Fruit fly (Drosophila melanogaster) whole organism, prepupa: ENCODE measurements around the gene CG12784.

ENCODE experiments used
- Blimp-1 ChIP-seq: fragments of 200-800 bp; sonication (Bioruptor generic); optimal IDR thresholded peaks from 3 replicates; lab custom pipeline; 2017; ENCODE audit warnings: missing biosample characterization, missing genetic modification characterization, mild to moderate bottlenecking, moderate library complexity, missing genetic modification reagents
- CG10631 ChIP-seq: fragments of 200-800 bp; sonication (Bioruptor generic); optimal IDR thresholded peaks from 2 replicates; lab custom pipeline; 2016; ENCODE audit warnings: missing biosample characterization, missing genetic modification characterization
- CG10669 ChIP-seq: fragments of 200-800 bp; sonication (Bioruptor generic); optimal IDR thresholded peaks from 3 replicates; lab custom pipeline; 2018; ENCODE audit warnings: missing biosample characterization, mild to moderate bottlenecking, missing genetic modification characterization, moderate library complexity
- CG11294 ChIP-seq: fragments of 200-800 bp; sonication (Bioruptor generic); IDR thresholded peaks from 2 replicates; pipeline ENCODE4 v1.3.6; 2022; ENCODE audit warnings: missing biosample characterization, missing genetic modification characterization
- CG1621 ChIP-seq: fragments of 200-800 bp; sonication (Bioruptor generic); optimal IDR thresholded peaks from 3 replicates; lab custom pipeline; 2018; ENCODE audit warnings: missing biosample characterization, mild to moderate bottlenecking, missing genetic modification characterization
- CG3032 ChIP-seq: fragments of 200-800 bp; optimal IDR thresholded peaks from 2 replicates; lab custom pipeline; 2019; ENCODE audit warnings: missing biosample characterization, mild to moderate bottlenecking, missing genetic modification characterization, moderate library complexity
- CG34406 ChIP-seq: fragments of 200-800 bp; sonication (Bioruptor generic); optimal IDR thresholded peaks from 3 replicates; lab custom pipeline; 2016; ENCODE audit warnings: missing biosample characterization, missing genetic modification characterization
- CG3919 ChIP-seq: fragments of 200-800 bp; sonication (Bioruptor generic); optimal IDR thresholded peaks from 3 replicates; lab custom pipeline; 2016; ENCODE audit warnings: missing biosample characterization, missing genetic modification characterization
- CG6163 ChIP-seq: fragments of 200-800 bp; sonication (Bioruptor generic); IDR thresholded peaks from 3 replicates; pipeline ENCODE4 v1.3.6; 2022; ENCODE audit warnings: missing biosample characterization, missing genetic modification characterization
- CG6854 ChIP-seq: fragments of 200-800 bp; sonication (Bioruptor generic); optimal IDR thresholded peaks from 2 replicates; lab custom pipeline; 2017; ENCODE audit warnings: missing biosample characterization, mild to moderate bottlenecking, missing genetic modification characterization
- Eip75B ChIP-seq: fragments of 200-800 bp; sonication (Bioruptor generic); optimal IDR thresholded peaks from 3 replicates; lab custom pipeline; 2016; ENCODE audit warnings: missing biosample characterization, missing genetic modification characterization
- Eip78C ChIP-seq: fragments of 200-800 bp; sonication (Bioruptor generic); peaks from one replicate; lab custom pipeline; 2016; ENCODE audit warnings: missing biosample characterization, missing genetic modification characterization
- Eip93F ChIP-seq: fragments of 200-800 bp; sonication (Bioruptor generic); optimal IDR thresholded peaks from 2 replicates; lab custom pipeline; 2016; ENCODE audit warnings: missing biosample characterization, mild to moderate bottlenecking, missing genetic modification characterization
- Ets96B ChIP-seq: fragments of 200-800 bp; optimal IDR thresholded peaks from 2 replicates; lab custom pipeline; 2019; ENCODE audit warnings: missing biosample characterization, mild to moderate bottlenecking, missing genetic modification characterization, moderate library complexity
- Gug ChIP-seq: fragments of 200-800 bp; sonication (Bioruptor generic); IDR thresholded peaks from 2 replicates; pipeline ENCODE4 v1.3.6; 2022; ENCODE audit warnings: missing biosample characterization, missing genetic modification characterization
- Hr38 ChIP-seq: sonication (Bioruptor generic); optimal IDR thresholded peaks from 2 replicates; lab custom pipeline; 2016; ENCODE audit warnings: missing biosample characterization, missing genetic modification characterization
- Hr39 ChIP-seq: fragments of 200-800 bp; sonication (Bioruptor generic); optimal IDR thresholded peaks from 2 replicates; lab custom pipeline; 2016; ENCODE audit warnings: missing biosample characterization, missing genetic modification characterization
- Hr4 ChIP-seq: fragments of 200-800 bp; sonication (Bioruptor generic); optimal IDR thresholded peaks from 3 replicates; lab custom pipeline; 2016; ENCODE audit warnings: missing biosample characterization, missing genetic modification characterization
- Met ChIP-seq: fragments of 200-800 bp; sonication (Bioruptor generic); optimal IDR thresholded peaks from 3 replicates; lab custom pipeline; 2016; ENCODE audit warnings: missing biosample characterization, missing genetic modification characterization
- OdsH ChIP-seq: fragments of 200-800 bp; sonication (Bioruptor generic); optimal IDR thresholded peaks from 3 replicates; lab custom pipeline; 2016; ENCODE audit warnings: missing biosample characterization, missing genetic modification characterization
- Smox ChIP-seq: fragments of 200-800 bp; sonication (Bioruptor generic); optimal IDR thresholded peaks from 3 replicates; lab custom pipeline; 2016; ENCODE audit warnings: missing biosample characterization, missing genetic modification characterization
- Sox102F ChIP-seq: fragments of 200-800 bp; sonication (Bioruptor generic); optimal IDR thresholded peaks from 2 replicates; lab custom pipeline; 2016; ENCODE audit warnings: missing biosample characterization, mild to moderate bottlenecking, missing genetic modification characterization
- Sox14 ChIP-seq: fragments of 200-800 bp; sonication (Bioruptor generic); optimal IDR thresholded peaks from 3 replicates; lab custom pipeline; 2016; ENCODE audit warnings: missing biosample characterization, missing genetic modification characterization
- acj6 ChIP-seq: fragments of 200-800 bp; sonication (Bioruptor generic); optimal IDR thresholded peaks from 3 replicates; lab custom pipeline; 2016; ENCODE audit warnings: missing biosample characterization, missing genetic modification characterization
- dsx ChIP-seq: fragments of 200-800 bp; optimal IDR thresholded peaks from 3 replicates; lab custom pipeline; 2019; ENCODE audit warnings: missing biosample characterization, mild to moderate bottlenecking, missing genetic modification characterization, moderate library complexity; ENCODE audit not compliant: poor library complexity, severe bottlenecking
- eg ChIP-seq: fragments of 200-800 bp; sonication (Bioruptor generic); IDR thresholded peaks from 3 replicates; pipeline ENCODE4 v1.3.6; 2022; ENCODE audit warnings: missing biosample characterization, missing genetic modification characterization
- esn ChIP-seq: fragments of 200-800 bp; sonication (Bioruptor generic); optimal IDR thresholded peaks from 2 replicates; lab custom pipeline; 2016; ENCODE audit warnings: missing biosample characterization, mild to moderate bottlenecking, missing genetic modification characterization, moderate library complexity
- lz ChIP-seq: fragments of 200-800 bp; sonication (Bioruptor generic); optimal IDR thresholded peaks from 3 replicates; lab custom pipeline; 2016; ENCODE audit warnings: missing biosample characterization, missing genetic modification characterization
- net ChIP-seq: fragments of 200-800 bp; sonication (Bioruptor generic); optimal IDR thresholded peaks from 3 replicates; lab custom pipeline; 2016; ENCODE audit warnings: missing biosample characterization, missing genetic modification characterization
- pdm3 ChIP-seq: fragments of 200-800 bp; sonication (Bioruptor generic); optimal IDR thresholded peaks from 3 replicates; lab custom pipeline; 2016; ENCODE audit warnings: missing biosample characterization, missing genetic modification characterization
- salr ChIP-seq, 2 experiments: fragments of 200-800 bp; sonication (Bioruptor generic); optimal IDR thresholded peaks; 3 replicates each; lab custom pipeline; 2016 to 2018; ENCODE audit warnings: missing biosample characterization in 2 of 2, missing genetic modification characterization in 2 of 2, mild to moderate bottlenecking in 1 of 2
- spab ChIP-seq: fragments of 200-800 bp; sonication (Bioruptor generic); optimal IDR thresholded peaks from 2 replicates; lab custom pipeline; 2017; ENCODE audit warnings: missing biosample characterization, mild to moderate bottlenecking, missing genetic modification characterization, missing genetic modification reagents
- ss ChIP-seq, 2 experiments: fragments of 200-800 bp; sonication (Bioruptor generic); optimal IDR thresholded peaks; 2 replicates in 1 of 2; 3 replicates in 1 of 2; lab custom pipeline; 2017 to 2018; ENCODE audit warnings: mild to moderate bottlenecking in 2 of 2, missing biosample characterization in 2 of 2, missing genetic modification characterization in 2 of 2, moderate library complexity in 1 of 2

Gene CG12784

DNA sequence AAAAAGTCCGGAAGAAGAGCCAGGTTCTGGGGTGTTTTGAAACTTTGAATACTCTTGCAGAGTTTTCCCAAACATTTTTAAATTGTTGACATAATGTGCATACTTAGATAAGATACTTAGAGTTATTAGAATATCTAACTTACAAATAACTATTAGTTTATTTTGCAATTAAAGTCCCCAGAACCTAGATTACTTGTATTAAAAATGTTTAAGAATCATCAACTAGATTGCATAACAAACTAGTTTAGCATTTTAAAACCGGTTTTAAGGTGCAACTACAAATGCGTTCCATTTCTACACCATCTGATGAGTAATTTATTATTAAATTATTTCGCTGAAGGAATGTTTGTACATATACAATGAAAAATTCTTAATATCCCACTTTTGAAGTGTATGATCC lies 43.4 kb downstream of the CG12784 start (continued):
- TF ChIP-seq net (GFP tag; lab: Kevin White, UChicago): no peak
- no peak for TF ChIP-seq CG34406 (GFP tag; lab: Kevin White, UChicago)
- no peak for TF ChIP-seq OdsH (GFP tag; lab: Kevin White, UChicago)
- no peak for TF ChIP-seq Hr38 (GFP tag; lab: Kevin White, UChicago)
- TF ChIP-seq acj6 (GFP tag; lab: Kevin White, UChicago): no peak
- TF ChIP-seq CG3919 (GFP tag; lab: Kevin White, UChicago): no peak
- no peak for TF ChIP-seq CG6854 (GFP tag; lab: Kevin White, UChicago)
- no peak for TF ChIP-seq Blimp-1 (GFP tag; lab: Kevin White, UChicago)
- TF ChIP-seq Met: peak; percentile 40
- peak; percentile 45 for TF ChIP-seq esn (GFP tag; lab: Kevin White, UChicago)
- TF ChIP-seq lz (GFP tag; lab: Kevin White, UChicago): peak; percentile 26
- TF ChIP-seq ss (GFP tag; optimal IDR thresholded peaks at IDR 0.05; lab: Kevin White, UChicago): no peak
- peak; percentile 5 for TF ChIP-seq Hr39
- no peak for TF ChIP-seq CG1621
- TF ChIP-seq pdm3: no peak
- TF ChIP-seq Smox: no peak
- no peak for TF ChIP-seq Eip75B
- peak; percentile 86 for TF ChIP-seq Eip78C (GFP tag; lab: Kevin White, UChicago)
- no peak for TF ChIP-seq CG11294 (GFP tag; lab: Robert Waterston, UW)
- TF ChIP-seq Sox102F: no peak
- peak in 1 of 2 experiments; percentile 34 for TF ChIP-seq salr (GFP tag; optimal IDR thresholded peaks at IDR 0.05; lab: Kevin White, UChicago)
- TF ChIP-seq Ets96B (tag; lab: Kevin White, UChicago): no peak
- no peak for TF ChIP-seq Eip93F (GFP tag; lab: Kevin White, UChicago)
- no peak for TF ChIP-seq CG10669 (GFP tag; lab: Kevin White, UChicago)
- no peak for TF ChIP-seq dsx (GFP tag; lab: Kevin White, UChicago)

DNA sequence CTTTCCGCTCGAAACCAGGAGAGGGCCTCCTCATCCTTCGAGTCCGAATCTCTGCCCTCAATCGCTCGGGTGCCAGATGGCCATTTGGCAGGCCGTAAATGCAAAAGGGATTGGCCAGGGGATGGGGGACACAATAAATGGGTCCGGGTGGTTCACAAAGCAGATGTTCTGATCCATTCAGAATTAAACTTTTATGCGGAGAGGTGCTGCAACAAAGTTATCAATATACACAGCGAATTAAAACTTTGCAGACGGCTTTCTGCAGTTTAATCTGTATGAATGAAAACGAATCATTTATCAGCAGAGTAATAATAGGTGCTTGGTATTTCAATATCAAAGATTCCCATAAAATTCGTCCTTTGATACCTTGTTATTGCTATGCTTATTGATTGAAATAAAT lies 44.4 kb downstream of the CG12784 start:
- TF ChIP-seq net (GFP tag; lab: Kevin White, UChicago) (peak; percentile 11), pdm3 (peak; percentile 1), CG6854 (GFP tag; lab: Kevin White, UChicago) (peak; percentile 39), CG10631 (no peak), dsx (GFP tag; lab: Kevin White, UChicago) (peak; percentile 94), Hr4 (GFP tag; lab: Kevin White, UChicago) (no peak), CG1621 (peak; percentile 69), OdsH (GFP tag; lab: Kevin White, UChicago) (no peak), Sox14 (no peak)

DNA sequence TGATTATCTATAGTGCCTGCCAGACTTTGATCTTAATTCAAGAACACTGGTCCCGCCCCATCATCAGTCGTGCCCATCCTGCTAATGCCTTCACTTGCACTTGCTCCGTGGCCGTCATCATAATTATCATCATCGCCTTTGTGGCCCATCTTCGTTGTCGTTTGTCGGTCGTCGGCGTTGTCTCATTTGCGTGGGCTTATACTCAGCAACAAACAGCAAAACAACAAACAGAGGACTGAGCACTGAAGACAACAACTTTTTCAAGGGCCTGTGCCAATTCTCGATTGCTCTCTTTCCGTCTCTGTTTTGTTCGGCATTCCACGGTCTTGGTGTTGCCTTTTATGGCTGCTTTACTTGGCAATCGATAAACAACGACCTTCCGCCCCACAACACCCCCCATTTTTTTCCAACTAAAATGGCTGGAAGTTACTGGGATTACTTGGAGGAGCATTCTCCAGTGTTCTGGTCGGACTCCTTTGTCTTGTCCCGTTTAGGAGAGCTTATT lies 45.0 kb downstream of the CG12784 start:
- TF ChIP-seq acj6 (GFP tag; lab: Kevin White, UChicago) (no peak), CG6163 (0 out of 3 replicates have a peak, but pooled peaks have one; percentile 17), Blimp-1 (GFP tag; lab: Kevin White, UChicago) (peak; percentile 41), Gug (no peak), Hr39 (no peak)

- TF ChIP-seq spab (no peak), ss (GFP tag; optimal IDR thresholded peaks at IDR 0.05; lab: Kevin White, UChicago) (peak in 1 of 2 experiments; percentile 46), eg (GFP tag; lab: Robert Waterston, UW) (peak; percentile 12; the same call in 1 of the 3 replicates), Sox102F (peak; percentile 3), CG3919 (GFP tag; lab: Kevin White, UChicago) (peak; percentile 17), CG3032 (tag; lab: Kevin White, UChicago) (no peak), Eip78C (GFP tag; lab: Kevin White, UChicago) (peak; percentile 30)
- TF ChIP-seq, all 60 proteins: peak for 5
Observed at dm6 chr3R:15810369-15810768, 47.5 kb downstream of the CG12784 start.
